Worm (Caenorhabditis elegans): ENCODE results near the gene fbxb-46.
"Not testable (repeated sequence)": the region's sequence is repeated elsewhere in the genome, so short reads cannot be mapped to it uniquely, and the experiment has no call there.

fbxb-46 gene

ce11 chrII:1545625-1546024, 25.3 kb downstream of the fbxb-46 start, which contains the start of gene K05F6.12:
Gene K05F6.12 (plus strand): TSS chrII:1545925.
- TF ChIP-seq skn-1 (tag; optimal IDR thresholded peaks at IDR 0.05) (no peak), ama-1 (optimal IDR thresholded peaks at IDR 0.05) (no peak), dsc-1 (tag; optimal IDR thresholded peaks at IDR 0.05) (no peak), ceh-90 (tag; optimal IDR thresholded peaks at IDR 0.05) (no peak), ceh-8 (GFP tag; optimal IDR thresholded peaks at IDR 0.05) (no peak), ceh-82 (tag; optimal IDR thresholded peaks at IDR 0.05) (no peak)

ce11 chrII:1543182-1543581, 27.8 kb downstream of the fbxb-46 start, which contains the start of gene K05F6.4:
Gene K05F6.4 (plus strand): TSS chrII:1543482.
- TF ChIP-seq nhr-19 (GFP tag; conservative IDR thresholded peaks at IDR 0.05); fkh-8 (tag; optimal IDR thresholded peaks at IDR 0.05); nhr-90 (tag; optimal IDR thresholded peaks at IDR 0.05; ENCODE audit: poor library complexity): not testable (repeated sequence)

- TF ChIP-seq ztf-11, mef-2, elt-3 (tag; optimal IDR thresholded peaks at IDR 0.05): not testable (repeated sequence)
These were observed 30.3 kb downstream of the fbxb-46 start, which contains the start of gene poml-4 for ce11 chrII:1540628-1541027. Gene poml-4 (plus strand): TSS chrII:1540928.

ce11 chrII:1538589-1538988, 32.3 kb downstream of the fbxb-46 start, which contains the start of gene fbxb-44:
Gene fbxb-44 (plus strand): TSS chrII:1538889.
- TF ChIP-seq hlh-4 (tag; optimal IDR thresholded peaks at IDR 0.05) (no peak), pax-3 (tag; optimal IDR thresholded peaks at IDR 0.05) (no peak), tbx-2 (tag; optimal IDR thresholded peaks at IDR 0.05) (no peak), efl-1 (optimal IDR thresholded peaks at IDR 0.05) (no peak), efl-1 (GFP tag; optimal IDR thresholded peaks at IDR 0.05 in 1 of 2) (no peak), zip-4 (GFP tag; optimal IDR thresholded peaks at IDR 0.05) (no peak), dsc-1 (tag; optimal IDR thresholded peaks at IDR 0.05) (no peak), nhr-90 (tag; optimal IDR thresholded peaks at IDR 0.05; ENCODE audit: poor library complexity) (no peak), isw-1 (GFP tag; IDR thresholded peaks at IDR 0.05) (no peak), ztf-4 (tag; optimal IDR thresholded peaks at IDR 0.05) (no peak), ets-5 (GFP tag; IDR thresholded peaks at IDR 0.05) (no peak), unc-130 (tag; optimal IDR thresholded peaks at IDR 0.05) (no peak), tlp-1 (tag; optimal IDR thresholded peaks at IDR 0.05) (no peak), sptf-1 (tag; optimal IDR thresholded peaks at IDR 0.05) (no peak), aha-1 (tag; optimal IDR thresholded peaks at IDR 0.05) (no peak), dpl-1 (GFP tag; optimal IDR thresholded peaks at IDR 0.05) (no peak), nhr-47 (tag; optimal IDR thresholded peaks at IDR 0.05) (no peak), unc-98 (GFP tag; IDR thresholded peaks at IDR 0.05) (no peak), lir-3 (tag; optimal IDR thresholded peaks at IDR 0.05; ENCODE audit: poor library complexity) (no peak), vab-15 (tag; optimal IDR thresholded peaks at IDR 0.05) (no peak), rnt-1 (tag; optimal IDR thresholded peaks at IDR 0.05) (no peak)

ce11 chrII:1537321-1537720, 33.6 kb downstream of the fbxb-46 start, which contains the start of gene fbxb-42:
Gene fbxb-42 (plus strand): TSS chrII:1537621.
- no peak for TF ChIP-seq sup-37 (GFP tag; optimal IDR thresholded peaks at IDR 0.05)
- no peak for TF ChIP-seq lin-15B (tag; optimal IDR thresholded peaks at IDR 0.05)
- TF ChIP-seq skn-1 (tag; optimal IDR thresholded peaks at IDR 0.05): no peak
- no peak for TF ChIP-seq lin-35 (GFP tag; optimal IDR thresholded peaks at IDR 0.05)
- no peak for TF ChIP-seq xbp-1 (tag; optimal IDR thresholded peaks at IDR 0.05)
- TF ChIP-seq dsc-1 (tag; optimal IDR thresholded peaks at IDR 0.05): no peak
- TF ChIP-seq snu-23 (GFP tag; optimal IDR thresholded peaks at IDR 0.05): no peak
- TF ChIP-seq nhr-71 (tag; optimal IDR thresholded peaks at IDR 0.05): no peak
